Fruit fly (Drosophila melanogaster): ENCODE data around the gene PGRP-SA.

Gene PGRP-SA

dm6 chrX:11559728-11560724, 1.4 kb upstream of the PGRP-SA start (continued):
- peak; percentile 53 for TF ChIP-seq HmgZ (tag; optimal IDR thresholded peaks at IDR 0.05)
- no peak for TF ChIP-seq seq (GFP tag; IDR thresholded peaks at IDR 0.05)
- TF ChIP-seq Chrac-16 (GFP tag; optimal IDR thresholded peaks at IDR 0.05) = peak; percentile 57
- no peak for TF ChIP-seq CG42726 (GFP tag; IDR thresholded peaks at IDR 0.05; ENCODE audit: partially characterized antibody)
- peak; percentile 85 for TF ChIP-seq CG9437 (GFP tag; optimal IDR thresholded peaks at IDR 0.05)
- TF ChIP-seq CG7271 (tag; optimal IDR thresholded peaks at IDR 0.05) = no peak
- peak; percentile 75 for TF ChIP-seq CG1602 (GFP tag; optimal IDR thresholded peaks at IDR 0.05)
- peak; percentile 84 for TF ChIP-seq org-1 (GFP tag; optimal IDR thresholded peaks at IDR 0.05)
- TF ChIP-seq CG3995 (GFP tag; optimal IDR thresholded peaks at IDR 0.05) = peak; percentile 44
- peak; percentile 41 for TF ChIP-seq Hsf (GFP tag; optimal IDR thresholded peaks at IDR 0.05)
- TF ChIP-seq ems (GFP tag; optimal IDR thresholded peaks at IDR 0.05) = peak; percentile 16
- peak; percentile 5 for TF ChIP-seq dm (GFP tag; optimal IDR thresholded peaks at IDR 0.05)
- TF ChIP-seq chn (GFP tag; optimal IDR thresholded peaks at IDR 0.05) = no peak
- peak; percentile 77 for TF ChIP-seq kah (GFP tag; optimal IDR thresholded peaks at IDR 0.05)
- TF ChIP-seq jigr1 (GFP tag; IDR thresholded peaks at IDR 0.05) = 0 out of 3 replicates have a peak, but pooled peaks have one; percentile 35
- peak; percentile 84 for TF ChIP-seq unpg (GFP tag; optimal IDR thresholded peaks at IDR 0.05)
- TF ChIP-seq CG12071 (GFP tag; optimal IDR thresholded peaks at IDR 0.05) = peak; percentile 37
- TF ChIP-seq fu2 (GFP tag; optimal IDR thresholded peaks at IDR 0.05) = peak; percentile 15
- peak; percentile 80 for TF ChIP-seq CG6683 (GFP tag; optimal IDR thresholded peaks at IDR 0.05)
- TF ChIP-seq ftz-f1 (GFP tag; optimal IDR thresholded peaks at IDR 0.05) = no peak
- peak; percentile 42 for TF ChIP-seq Usf (GFP tag; optimal IDR thresholded peaks at IDR 0.05)
- no peak for TF ChIP-seq sens-2 (GFP tag; IDR thresholded peaks at IDR 0.05)
- TF ChIP-seq D (optimal IDR thresholded peaks at IDR 0.05) = no peak
- TF ChIP-seq D (GFP tag; optimal IDR thresholded peaks at IDR 0.05) = peak; percentile 76
- peak; percentile 85 for TF ChIP-seq CG2712 (tag; optimal IDR thresholded peaks at IDR 0.05)
- TF ChIP-seq CG7745 (tag; optimal IDR thresholded peaks at IDR 0.05) = no peak
- peak; percentile 88 for TF ChIP-seq sug (tag; optimal IDR thresholded peaks at IDR 0.05)
- TF ChIP-seq oc (tag; optimal IDR thresholded peaks at IDR 0.05) = peak; percentile 62
- TF ChIP-seq salm (tag; optimal IDR thresholded peaks at IDR 0.05) = peak; percentile 77
- TF ChIP-seq CG9817 (tag; optimal IDR thresholded peaks at IDR 0.05) = peak; percentile 83
- TF ChIP-seq NC2α (GFP tag; optimal IDR thresholded peaks at IDR 0.05) = no peak
- peak; percentile 84 for TF ChIP-seq bcd (GFP tag; optimal IDR thresholded peaks at IDR 0.05)
- peak; percentile 80 for TF ChIP-seq CG10979 (tag; optimal IDR thresholded peaks at IDR 0.05)
- TF ChIP-seq zfh2 (GFP tag; optimal IDR thresholded peaks at IDR 0.05) = peak; percentile 48
- TF ChIP-seq CG18011 (GFP tag; optimal IDR thresholded peaks at IDR 0.05) = peak; percentile 57
- TF ChIP-seq CG18476 (GFP tag; optimal IDR thresholded peaks at IDR 0.05) = peak; percentile 8
- TF ChIP-seq ci (GFP tag; IDR thresholded peaks at IDR 0.05) = no peak
- TF ChIP-seq CG2889 (GFP tag; IDR thresholded peaks at IDR 0.05) = peak; percentile 61; the same call in 2 of the 3 replicates
- peak; percentile 25 for TF ChIP-seq Dad (GFP tag; optimal IDR thresholded peaks at IDR 0.05)
- TF ChIP-seq Abd-B (GFP tag; optimal IDR thresholded peaks at IDR 0.05) = peak; percentile 86
- no peak for TF ChIP-seq trh (GFP tag; optimal IDR thresholded peaks at IDR 0.05)
- TF ChIP-seq Hmx (GFP tag; optimal IDR thresholded peaks at IDR 0.05) = peak; percentile 29
- TF ChIP-seq Neu2 (GFP tag; optimal IDR thresholded peaks at IDR 0.05; ENCODE audit: borderline replicate concordance) = no peak
- TF ChIP-seq lab (GFP tag; optimal IDR thresholded peaks at IDR 0.05) = peak; percentile 91
- peak; percentile 65 for TF ChIP-seq ewg (GFP tag; optimal IDR thresholded peaks at IDR 0.05)
- TF ChIP-seq Hr3 (GFP tag; optimal IDR thresholded peaks at IDR 0.05) = peak; percentile 78
- TF ChIP-seq CG12236 (GFP tag; optimal IDR thresholded peaks at IDR 0.05) = no peak
- no peak; the same call in 1 of the 2 replicates for TF ChIP-seq sim (GFP tag; IDR thresholded peaks at IDR 0.05)
- no peak for TF ChIP-seq CG8765 (GFP tag; IDR thresholded peaks at IDR 0.05)
